Worm (Caenorhabditis elegans): ENCODE results near the gene F09F9.2.

DNA sequence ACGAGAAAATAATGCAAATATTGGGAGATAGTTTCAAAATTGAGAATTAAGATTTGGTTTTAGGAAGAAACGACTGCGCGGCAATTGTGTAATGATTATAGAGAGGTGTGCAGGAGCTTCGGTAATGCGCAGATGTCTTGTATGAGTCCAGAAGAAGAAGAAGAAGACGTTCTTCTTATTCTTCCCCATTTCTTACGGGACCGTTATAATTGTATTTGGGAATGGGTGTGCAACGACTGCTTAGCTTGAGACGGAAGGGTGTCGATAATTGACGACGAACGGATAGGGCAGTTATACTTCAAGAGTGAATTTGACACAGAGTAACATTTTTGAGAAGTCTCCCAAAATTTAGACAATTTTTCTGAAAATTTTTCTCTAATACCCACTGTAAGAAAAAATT lies 17.4 kb upstream of the F09F9.2 start:
- no peak for TF ChIP-seq unc-62 (GFP tag; optimal IDR thresholded peaks at IDR 0.05)
- no peak for TF ChIP-seq unc-130 (GFP tag; optimal IDR thresholded peaks at IDR 0.05)
- TF ChIP-seq fkh-3 (tag; optimal IDR thresholded peaks at IDR 0.05) = no peak
- TF ChIP-seq tlf-1 (GFP tag; optimal IDR thresholded peaks at IDR 0.05) = no peak
- TF ChIP-seq snpc-3.4 (tag; optimal IDR thresholded peaks at IDR 0.05) = no peak
- TF ChIP-seq Y67H2A.10 (GFP tag; conservative IDR thresholded peaks at IDR 0.05) = no peak
- no peak for TF ChIP-seq snpc-4 (GFP tag; optimal IDR thresholded peaks at IDR 0.05)
- TF ChIP-seq snpc-4 (tag; optimal IDR thresholded peaks at IDR 0.05) = no peak
- TF ChIP-seq mel-28 (tag; optimal IDR thresholded peaks at IDR 0.05; ENCODE audit: borderline replicate concordance) = no peak
- TF ChIP-seq rcor-1 (GFP tag; IDR thresholded peaks at IDR 0.05) = no peak
- no peak for TF ChIP-seq pha-4 (tag; optimal IDR thresholded peaks at IDR 0.05)
- no peak for TF ChIP-seq hrde-1 (tag; optimal IDR thresholded peaks at IDR 0.05; ENCODE audit: borderline replicate concordance)
- TF ChIP-seq ama-1 (optimal IDR thresholded peaks at IDR 0.05) = no peak
- TF ChIP-seq ama-1 (GFP tag; optimal IDR thresholded peaks at IDR 0.05) = no peak
